Worm (Caenorhabditis elegans) whole organism, young adult: ENCODE results near the gene srw-56.

ENCODE experiments used
- B0035.1 ChIP-seq: sonication (generic microtip); optimal IDR thresholded peaks from 2 replicates; lab custom pipeline; 2016; ENCODE audit warnings: missing genetic modification characterization, mild to moderate bottlenecking, missing compliant biosample characterization, missing genotype, missing genetic modification reagents
- B0261.1 ChIP-seq: sonication (generic microtip); optimal IDR thresholded peaks from 2 replicates; lab custom pipeline; 2016; ENCODE audit warnings: mild to moderate bottlenecking, missing genetic modification characterization, moderate library complexity, missing compliant biosample characterization
- B0336.3 ChIP-seq: fragments of 200-800 bp; sonication (Bioruptor generic); IDR thresholded peaks from 2 replicates; pipeline ENCODE4 v1.3.6; 2022; ENCODE audit warnings: missing genetic modification characterization, missing compliant biosample characterization
- C17E4.6 ChIP-seq: fragments of 200-800 bp; sonication (Bioruptor generic); IDR thresholded peaks from 2 replicates; pipeline ENCODE4 v1.3.6; 2022; ENCODE audit warnings: missing genetic modification reagents, missing genetic modification characterization, missing compliant biosample characterization
- F22D6.2 ChIP-seq: sonication (generic microtip); optimal IDR thresholded peaks from 2 replicates; lab custom pipeline; 2016; ENCODE audit warnings: mild to moderate bottlenecking, missing genetic modification characterization, missing compliant biosample characterization
- F33H1.4 ChIP-seq: fragments of 200-800 bp; sonication (Bioruptor generic); IDR thresholded peaks from 2 replicates; pipeline ENCODE4 v1.3.6; 2022; ENCODE audit warnings: missing genetic modification reagents, missing genetic modification characterization, missing compliant biosample characterization
- K12H6.12 ChIP-seq: fragments of 200-800 bp; sonication (Bioruptor generic); optimal IDR thresholded peaks from 2 replicates; lab custom pipeline; 2018; ENCODE audit warnings: mild to moderate bottlenecking, missing genetic modification characterization, missing compliant biosample characterization
- T07F8.4 ChIP-seq: sonication (generic microtip); optimal IDR thresholded peaks from 2 replicates; lab custom pipeline; 2016; ENCODE audit warnings: mild to moderate bottlenecking, missing genetic modification characterization, moderate library complexity, missing compliant biosample characterization
- Y53G8AR.9 ChIP-seq: fragments of 200-800 bp; sonication (Bioruptor generic); conservative IDR thresholded peaks from 2 replicates; pipeline ENCODE4 v1.3.6; 2022; ENCODE audit warnings: missing genetic modification reagents, missing genetic modification characterization, missing compliant biosample characterization
- ZK185.1 ChIP-seq: sonication (generic microtip); optimal IDR thresholded peaks from 2 replicates; lab custom pipeline; 2016; ENCODE audit warnings: mild to moderate bottlenecking, missing genetic modification characterization, missing compliant biosample characterization; ENCODE audit not compliant: poor library complexity, severe bottlenecking
- aptf-2 ChIP-seq: fragments of 200-800 bp; sonication (Bioruptor generic); conservative IDR thresholded peaks from 2 replicates; pipeline ENCODE4 v1.3.6; 2022; ENCODE audit warnings: missing genetic modification reagents, missing genetic modification characterization, missing compliant biosample characterization
- atf-7 ChIP-seq: sonication (generic microtip); optimal IDR thresholded peaks from 2 replicates; lab custom pipeline; 2017; ENCODE audit warnings: mild to moderate bottlenecking, missing genetic modification characterization, missing compliant biosample characterization
- attf-5 ChIP-seq: fragments of 200-800 bp; sonication (Bioruptor generic); optimal IDR thresholded peaks from 2 replicates; lab custom pipeline; 2018; ENCODE audit warnings: mild to moderate bottlenecking, missing genetic modification characterization, missing compliant biosample characterization
- bed-2 ChIP-seq: fragments of 200-800 bp; sonication (Bioruptor generic); IDR thresholded peaks from 2 replicates; pipeline ENCODE4 v1.3.6; 2022; ENCODE audit warnings: missing genetic modification reagents, missing genetic modification characterization, missing compliant biosample characterization
- ccch-3 ChIP-seq: fragments of 200-800 bp; sonication (Bioruptor generic); optimal IDR thresholded peaks from 2 replicates; lab custom pipeline; 2018; ENCODE audit warnings: mild to moderate bottlenecking, missing genetic modification characterization, missing compliant biosample characterization
- cebp-1 ChIP-seq, 2 experiments: fragments of 200-800 bp in 1 of 2; sonication (Bioruptor generic) in 1 of 2; sonication (generic microtip) in 1 of 2; IDR thresholded peaks in 1 of 2; optimal IDR thresholded peaks in 1 of 2; 2 replicates each; pipeline versions ENCODE4 v1.3.6 to Lab custom; 2017 to 2022; ENCODE audit warnings: missing compliant biosample characterization in 2 of 2, missing genetic modification characterization in 2 of 2, mild to moderate bottlenecking in 1 of 2, missing genetic modification reagents in 1 of 2, moderate library complexity in 1 of 2
- ceh-27 ChIP-seq: fragments of 200-800 bp; sonication (Bioruptor generic); optimal IDR thresholded peaks from 2 replicates; lab custom pipeline; 2018; ENCODE audit warnings: mild to moderate bottlenecking, missing genetic modification characterization, moderate library complexity, missing compliant biosample characterization
- ceh-40 ChIP-seq: fragments of 200-800 bp; sonication (Bioruptor generic); IDR thresholded peaks from 2 replicates; pipeline ENCODE4 v1.3.6; 2022; ENCODE audit warnings: missing genetic modification characterization, missing compliant biosample characterization
- ceh-58 ChIP-seq: fragments of 200-800 bp; sonication (Bioruptor generic); IDR thresholded peaks from 2 replicates; pipeline ENCODE4 v1.3.6; 2022; ENCODE audit warnings: missing genetic modification characterization, missing compliant biosample characterization
- dox-1 ChIP-seq: fragments of 200-800 bp; sonication (Bioruptor generic); IDR thresholded peaks from 2 replicates; pipeline ENCODE4 v1.3.6; 2022; ENCODE audit warnings: missing genetic modification reagents, missing genetic modification characterization, missing compliant biosample characterization
- egl-18 ChIP-seq: fragments of 200-800 bp; sonication (Bioruptor generic); IDR thresholded peaks from 2 replicates; pipeline ENCODE4 v1.3.6; 2022; ENCODE audit warnings: missing genetic modification reagents, missing genetic modification characterization, missing compliant biosample characterization
- egrh-3 ChIP-seq: fragments of 200-800 bp; sonication (Bioruptor generic); IDR thresholded peaks from 2 replicates; pipeline ENCODE4 v1.3.6; 2022; ENCODE audit warnings: missing genetic modification reagents, missing genetic modification characterization, missing compliant biosample characterization
- ekl-4 ChIP-seq: fragments of 200-800 bp; sonication (Bioruptor generic); IDR thresholded peaks from 2 replicates; pipeline ENCODE4 v1.3.6; 2022; ENCODE audit warnings: missing genetic modification reagents, missing genetic modification characterization, missing compliant biosample characterization
- ets-4 ChIP-seq: fragments of 200-800 bp; sonication (Bioruptor generic); optimal IDR thresholded peaks from 2 replicates; lab custom pipeline; 2018; ENCODE audit warnings: mild to moderate bottlenecking, missing genetic modification characterization, missing compliant biosample characterization
- hlh-12 ChIP-seq: sonication (generic microtip); optimal IDR thresholded peaks from 2 replicates; lab custom pipeline; 2016; ENCODE audit warnings: missing genetic modification characterization, missing compliant biosample characterization
- hmg-20 ChIP-seq: fragments of 200-800 bp; sonication (Bioruptor generic); IDR thresholded peaks from 2 replicates; pipeline ENCODE4 v1.3.6; 2022; ENCODE audit warnings: missing genetic modification reagents, missing genetic modification characterization, missing compliant biosample characterization
- lin-54 ChIP-seq: fragments of 200-800 bp; sonication (Bioruptor generic); optimal IDR thresholded peaks from 2 replicates; lab custom pipeline; 2018; ENCODE audit warnings: mild to moderate bottlenecking, missing genetic modification characterization, missing compliant biosample characterization
- lsl-1 ChIP-seq: fragments of 200-800 bp; sonication (Bioruptor generic); optimal IDR thresholded peaks from 2 replicates; lab custom pipeline; 2018; ENCODE audit warnings: mild to moderate bottlenecking, missing genetic modification characterization, moderate library complexity, missing compliant biosample characterization
- madf-8 ChIP-seq: fragments of 200-800 bp; sonication (Bioruptor generic); conservative IDR thresholded peaks from 2 replicates; pipeline ENCODE4 v1.3.6; 2022; ENCODE audit warnings: missing genetic modification reagents, missing genetic modification characterization, missing compliant biosample characterization
- mxl-1 ChIP-seq: sonication (generic microtip); optimal IDR thresholded peaks from 2 replicates; lab custom pipeline; 2016; ENCODE audit warnings: missing genetic modification characterization, missing compliant biosample characterization
- nfya-2 ChIP-seq: fragments of 200-800 bp; sonication (Bioruptor generic); IDR thresholded peaks from 2 replicates; pipeline ENCODE4 v1.3.6; 2022; ENCODE audit warnings: missing genetic modification reagents, missing genetic modification characterization, missing compliant biosample characterization
- nhr-80 ChIP-seq: sonication (generic microtip); optimal IDR thresholded peaks from 2 replicates; lab custom pipeline; 2016; ENCODE audit warnings: missing genetic modification characterization, missing compliant biosample characterization
- pbrm-1 ChIP-seq: fragments of 200-800 bp; sonication (Bioruptor generic); IDR thresholded peaks from 2 replicates; pipeline ENCODE4 v1.3.6; 2022; ENCODE audit warnings: missing genetic modification reagents, missing genetic modification characterization, missing compliant biosample characterization
- rec-8 ChIP-seq, 2 experiments: sonication (generic microtip); optimal IDR thresholded peaks; 2 replicates each; lab custom pipeline; 2016; ENCODE audit warnings: mild to moderate bottlenecking in 2 of 2, missing genetic modification characterization in 2 of 2, missing genetic modification reagents in 2 of 2, missing genotype in 2 of 2, missing biosample characterization in 1 of 2, missing compliant biosample characterization in 1 of 2, moderate library complexity in 1 of 2
- rpc-1 ChIP-seq, 2 experiments: fragments of 150-350 bp in 1 of 2; sonication (generic microtip) in 1 of 2; optimal IDR thresholded peaks; 2 replicates each; lab custom pipeline; 2014 to 2018; ENCODE audit warnings: missing biosample characterization in 1 of 2, missing genetic modification characterization in 1 of 2, missing genetic modification reagents in 1 of 2, missing genotype in 1 of 2
- sdz-38 ChIP-seq: sonication (generic microtip); optimal IDR thresholded peaks from 2 replicates; lab custom pipeline; 2016; ENCODE audit warnings: missing genotype, missing genetic modification characterization, missing compliant biosample characterization
- snpc-1.1 ChIP-seq: sonication (generic microtip); optimal IDR thresholded peaks from 2 replicates; lab custom pipeline; 2017; ENCODE audit warnings: missing genetic modification characterization, mild to moderate bottlenecking, missing compliant biosample characterization, antibody characterized with exemption, moderate library complexity, missing genotype, missing genetic modification reagents; ENCODE audit not compliant: insufficient read depth
- snpc-1.3 ChIP-seq: sonication (generic microtip); optimal IDR thresholded peaks from 2 replicates; lab custom pipeline; 2017; ENCODE audit warnings: missing genetic modification characterization, mild to moderate bottlenecking, missing compliant biosample characterization, antibody characterized with exemption, moderate library complexity, missing genotype, missing genetic modification reagents; ENCODE audit not compliant: insufficient read depth
- somi-1 ChIP-seq: fragments of 200-800 bp; sonication (Bioruptor generic); optimal IDR thresholded peaks from 2 replicates; lab custom pipeline; 2018; ENCODE audit warnings: mild to moderate bottlenecking, missing genetic modification characterization, missing compliant biosample characterization
- tbp1 ChIP-seq: fragments of 200-800 bp; sonication (Bioruptor generic); optimal IDR thresholded peaks from 2 replicates; lab custom pipeline; 2018; ENCODE audit warnings: mild to moderate bottlenecking, missing genetic modification characterization, missing compliant biosample characterization
- tlf-1 ChIP-seq: fragments of 200-800 bp; sonication (Bioruptor generic); optimal IDR thresholded peaks from 2 replicates; lab custom pipeline; 2018; ENCODE audit warnings: mild to moderate bottlenecking, missing genetic modification characterization, missing compliant biosample characterization
- unc-62 ChIP-seq: fragments of 150-350 bp; optimal IDR thresholded peaks from 2 replicates; lab custom pipeline; 2014; ENCODE audit warnings: missing biosample characterization, missing genetic modification reagents, missing genetic modification characterization

srw-56 gene

DNA sequence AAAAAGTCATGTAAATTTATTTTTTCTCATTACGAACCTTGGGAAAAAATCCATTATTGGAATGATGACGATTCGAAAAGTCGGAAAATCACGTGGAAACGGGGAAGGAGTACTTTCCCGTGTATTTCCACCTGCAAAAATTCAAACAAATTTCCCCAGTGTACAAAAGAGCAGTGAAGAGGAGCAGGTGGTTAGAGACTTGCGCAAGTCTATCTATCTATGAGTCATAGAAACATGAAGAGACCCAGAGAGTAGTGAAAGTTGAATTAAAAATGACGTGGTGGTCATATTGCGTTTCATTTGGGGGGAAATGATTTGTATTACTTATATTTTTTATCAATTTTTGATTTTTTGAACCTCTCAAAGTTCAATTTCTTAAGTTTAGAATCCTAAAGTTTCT, 47.8 kb upstream of the srw-56 start, which contains the start of gene nhr-50 (continued):
- no peak for TF ChIP-seq tlf-1
- TF ChIP-seq ceh-40, result no peak
- no peak for TF ChIP-seq pbrm-1 (GFP tag; lab: Robert Waterston, UW)
- TF ChIP-seq ZK185.1, result no peak
- TF ChIP-seq rpc-1 (optimal IDR thresholded peaks at IDR 0.05; lab: Kevin White, UChicago), result no peak
- no peak for TF ChIP-seq rpc-1 (tag; optimal IDR thresholded peaks at IDR 0.05; lab: Kevin White, UChicago)
- peak; percentile 78 for TF ChIP-seq nhr-80 (tag; lab: Kevin White, UChicago)
- TF ChIP-seq F33H1.4 (GFP tag; lab: Robert Waterston, UW), result no peak
- TF ChIP-seq nfya-2, result no peak
- no peak for TF ChIP-seq ceh-27
- TF ChIP-seq egl-18 (GFP tag; lab: Robert Waterston, UW), result no peak
- no peak for TF ChIP-seq madf-8 (GFP tag; lab: Robert Waterston, UW)
- no peak for TF ChIP-seq F22D6.2
- no peak for TF ChIP-seq rec-8 (tag; optimal IDR thresholded peaks at IDR 0.05; lab: Kevin White, UChicago)
- no peak for TF ChIP-seq ets-4 (GFP tag; lab: Kevin White, UChicago)
- TF ChIP-seq hmg-20 (GFP tag; lab: Robert Waterston, UW), result no peak
- no peak for TF ChIP-seq K12H6.12
- no peak for TF ChIP-seq lin-54 (GFP tag; lab: Kevin White, UChicago)
- no peak for TF ChIP-seq C17E4.6
- no peak for TF ChIP-seq B0336.3
- no peak for TF ChIP-seq ekl-4 (GFP tag; lab: Robert Waterston, UW)
- no peak for TF ChIP-seq tbp1 (GFP tag; lab: Kevin White, UChicago)
- TF ChIP-seq snpc-1.3, result no peak
- TF ChIP-seq somi-1 (GFP tag; lab: Kevin White, UChicago), result no peak
- TF ChIP-seq attf-5 (GFP tag; lab: Kevin White, UChicago), result peak; percentile 20
- TF ChIP-seq ceh-58 (GFP tag; lab: Robert Waterston, UW), result no peak
- TF ChIP-seq lsl-1 (GFP tag; lab: Kevin White, UChicago), result no peak
- peak; percentile 50; the same call in 1 of the 2 replicates for TF ChIP-seq dox-1 (GFP tag; lab: Robert Waterston, UW)
- TF ChIP-seq cebp-1 (GFP tag; IDR thresholded peaks at IDR 0.05; lab: Robert Waterston, UW), result no peak; the same call in 1 of the 2 replicates
- TF ChIP-seq cebp-1 (tag; optimal IDR thresholded peaks at IDR 0.05; lab: Kevin White, UChicago), result no peak
- TF ChIP-seq hlh-12 (tag; lab: Kevin White, UChicago), result no peak
- no peak for TF ChIP-seq snpc-1.1 (tag; lab: Kevin White, UChicago)

DNA sequence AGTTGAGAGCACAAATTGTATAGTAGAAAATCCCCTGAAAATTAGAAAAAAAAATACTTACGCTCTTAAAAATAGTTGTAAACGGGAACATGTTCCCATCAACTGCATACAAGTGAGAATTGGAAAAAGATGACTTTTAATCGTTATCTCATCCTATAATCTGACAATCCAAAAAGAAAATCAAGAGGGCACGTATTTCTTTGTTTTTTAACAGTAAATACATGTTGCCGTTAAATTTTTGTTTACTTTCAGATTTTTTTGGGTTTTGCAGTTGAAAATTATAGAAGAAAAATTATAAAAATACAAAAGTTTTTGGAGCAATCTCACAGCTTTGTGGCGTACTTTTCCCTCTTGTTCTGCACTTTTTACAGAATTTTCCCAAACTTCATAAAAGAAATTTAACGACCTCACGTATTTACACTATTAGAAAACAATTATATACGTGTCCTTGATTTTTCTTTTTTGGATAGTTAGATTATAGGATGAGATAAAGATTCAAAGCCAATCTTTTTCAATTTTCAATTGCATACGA, 44.1 kb upstream of the srw-56 start, which contains the start of the genes C06C6.9 and C06C6.8:
Gene C06C6.9 (minus strand): TSS at position 101 of the 532 bp plus-strand sequence.
Gene C06C6.8 (plus strand): TSS at position 482 of the 532 bp plus-strand sequence.
- TF ChIP-seq atf-7 (tag; lab: Kevin White, UChicago) (no peak), bed-2 (GFP tag; lab: Robert Waterston, UW) (no peak), ceh-40 (no peak), Y53G8AR.9 (GFP tag; lab: Robert Waterston, UW) (no peak), aptf-2 (GFP tag; lab: Robert Waterston, UW) (no peak), unc-62 (GFP tag; lab: Kevin White, UChicago) (no peak), egl-18 (GFP tag; lab: Robert Waterston, UW) (no peak), ccch-3 (no peak), T07F8.4 (no peak), hmg-20 (GFP tag; lab: Robert Waterston, UW) (no peak), B0035.1 (tag; lab: Kevin White, UChicago) (no peak), B0261.1 (tag; lab: Kevin White, UChicago) (no peak), sdz-38 (tag; lab: Kevin White, UChicago) (no peak), mxl-1 (tag; lab: Kevin White, UChicago) (no peak), egrh-3 (GFP tag; lab: Robert Waterston, UW) (no peak)
